Fruit fly (Drosophila melanogaster): Measurements from ENCODE around the gene CG11262.

The CG11262 gene

DNA sequence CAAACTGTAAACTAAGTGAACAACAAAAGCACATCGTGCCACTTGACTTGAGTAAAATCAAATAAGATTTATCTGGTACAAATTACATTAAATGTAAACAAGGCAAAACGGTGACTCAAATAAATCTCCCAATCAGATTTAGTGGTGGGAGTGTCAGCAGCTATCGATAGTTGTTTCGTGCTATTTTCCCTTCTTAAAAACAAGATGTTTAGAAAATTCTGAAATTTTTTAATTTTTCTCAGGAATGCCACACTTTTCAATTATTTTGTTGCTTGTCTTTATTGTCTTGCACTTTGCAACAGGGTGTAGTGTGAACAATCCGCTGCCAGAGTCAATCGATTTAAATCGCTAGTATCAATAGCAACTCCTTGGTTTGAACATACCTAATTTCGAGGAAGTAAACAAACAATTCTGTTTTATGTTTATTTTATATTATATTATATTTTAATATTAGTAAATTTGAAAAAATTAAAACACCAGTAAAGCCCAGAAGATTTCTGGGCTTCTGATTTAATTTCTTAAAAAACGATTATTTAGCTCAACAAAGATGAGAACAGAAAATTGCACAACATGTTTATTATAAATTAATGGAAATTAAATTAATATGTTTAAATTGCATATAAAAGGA, 20.4 kb downstream of the CG11262 start, which contains the start of gene MICAL-like (continued):
- peak; percentile 89 for TF ChIP-seq CG13287 (GFP tag; IDR thresholded peaks at IDR 0.05; ENCODE audit: partially characterized antibody)
- peak; percentile 21 for TF ChIP-seq CG2116 (GFP tag; optimal IDR thresholded peaks at IDR 0.05)
- peak; percentile 78 for TF ChIP-seq CG7357 (GFP tag; IDR thresholded peaks at IDR 0.05)
- TF ChIP-seq CG7963 (GFP tag; IDR thresholded peaks at IDR 0.05; ENCODE audit: partially characterized antibody): peak; percentile 71
- no peak for TF ChIP-seq slp2 (GFP tag; optimal IDR thresholded peaks at IDR 0.05)
- no peak for TF ChIP-seq CG11723 (GFP tag; optimal IDR thresholded peaks at IDR 0.05)
- TF ChIP-seq CG7271 (tag; optimal IDR thresholded peaks at IDR 0.05): no peak
- no peak for TF ChIP-seq pb (GFP tag; optimal IDR thresholded peaks at IDR 0.05)
- TF ChIP-seq CG8765 (GFP tag; IDR thresholded peaks at IDR 0.05): no peak
- no peak for TF ChIP-seq Tbp (GFP tag; optimal IDR thresholded peaks at IDR 0.05)
- TF ChIP-seq twi (tag; optimal IDR thresholded peaks at IDR 0.05): no peak
- TF ChIP-seq Ets65A (GFP tag): peak; percentile 44
- TF ChIP-seq CG9609 (GFP tag; optimal IDR thresholded peaks at IDR 0.05): peak; percentile 4
- TF ChIP-seq Ets97D (GFP tag; optimal IDR thresholded peaks at IDR 0.05): no peak
- peak; percentile 6; the same call in 1 of the 2 replicates for TF ChIP-seq vvl (GFP tag; IDR thresholded peaks at IDR 0.05)
- no peak for TF ChIP-seq CG10565 (GFP tag; optimal IDR thresholded peaks at IDR 0.05)
- no peak for TF ChIP-seq CG9876 (GFP tag; optimal IDR thresholded peaks at IDR 0.05)
- 0 out of 3 replicates have a peak, but pooled peaks have one; percentile 33 for TF ChIP-seq Optix (GFP tag; IDR thresholded peaks at IDR 0.05)
- TF ChIP-seq CG15073 (GFP tag; optimal IDR thresholded peaks at IDR 0.05): peak; percentile 2
- no peak for TF ChIP-seq CG34376 (GFP tag; optimal IDR thresholded peaks at IDR 0.05)
- TF ChIP-seq Gug (GFP tag; IDR thresholded peaks at IDR 0.05): no peak
- TF ChIP-seq PHDP (tag; optimal IDR thresholded peaks at IDR 0.05): no peak
- TF ChIP-seq CG7786 (GFP tag; optimal IDR thresholded peaks at IDR 0.05): peak; percentile 22
- TF ChIP-seq peb (GFP tag; IDR thresholded peaks at IDR 0.05): no peak
- no peak for TF ChIP-seq CG1647 (GFP tag; optimal IDR thresholded peaks at IDR 0.05)
- no peak for TF ChIP-seq hkb (optimal IDR thresholded peaks at IDR 0.05)
- TF ChIP-seq hkb (GFP tag; IDR thresholded peaks at IDR 0.05): peak; percentile 36; the same call in 1 of the 2 replicates
- no peak for TF ChIP-seq CG7928 (GFP tag; optimal IDR thresholded peaks at IDR 0.05)
- TF ChIP-seq CG4360 (GFP tag; IDR thresholded peaks at IDR 0.05): no peak
- no peak for TF ChIP-seq hth (optimal IDR thresholded peaks at IDR 0.05)
- TF ChIP-seq Camta (GFP tag; optimal IDR thresholded peaks at IDR 0.05): peak; percentile 10
- TF ChIP-seq Stat92E (GFP tag; optimal IDR thresholded peaks at IDR 0.05): no peak
- TF ChIP-seq MBD-R2 (GFP tag; IDR thresholded peaks at IDR 0.05): peak; percentile 65
- TF ChIP-seq Trl (optimal IDR thresholded peaks at IDR 0.05): no peak
- TF ChIP-seq Trl (GFP tag; optimal IDR thresholded peaks at IDR 0.05): no peak
- no peak for TF ChIP-seq sqz (GFP tag; optimal IDR thresholded peaks at IDR 0.05)
- no peak for TF ChIP-seq CG14965 (GFP tag; optimal IDR thresholded peaks at IDR 0.05; ENCODE audit: borderline replicate concordance)
- no peak for TF ChIP-seq lab (GFP tag; optimal IDR thresholded peaks at IDR 0.05)
- no peak for TF ChIP-seq CG12659 (GFP tag; optimal IDR thresholded peaks at IDR 0.05)
- no peak for TF ChIP-seq ERR (GFP tag; optimal IDR thresholded peaks at IDR 0.05)
- TF ChIP-seq sc (optimal IDR thresholded peaks at IDR 0.05): no peak
- no peak for TF ChIP-seq sc (GFP tag; optimal IDR thresholded peaks at IDR 0.05)
- TF ChIP-seq CkIIα-i1 (GFP tag; IDR thresholded peaks at IDR 0.05): no peak
- peak; percentile 37 for TF ChIP-seq gro (GFP tag; optimal IDR thresholded peaks at IDR 0.05)
- peak; percentile 33 for TF ChIP-seq ind (GFP tag; optimal IDR thresholded peaks at IDR 0.05)
- no peak for TF ChIP-seq z (GFP tag; IDR thresholded peaks at IDR 0.05)
- no peak for TF ChIP-seq schlank (tag; optimal IDR thresholded peaks at IDR 0.05)
- TF ChIP-seq maf-S (GFP tag; optimal IDR thresholded peaks at IDR 0.05): no peak
- TF ChIP-seq YL-1 (GFP tag; optimal IDR thresholded peaks at IDR 0.05): no peak
- TF ChIP-seq sr (GFP tag; IDR thresholded peaks at IDR 0.05): no peak
- no peak for TF ChIP-seq CHES-1-like (GFP tag; optimal IDR thresholded peaks at IDR 0.05)
- TF ChIP-seq mld (GFP tag; IDR thresholded peaks at IDR 0.05; ENCODE audit: partially characterized antibody): peak; percentile 68; the same call in 1 of the 3 replicates

Measured in whole organism, embryonic.